Worm (Caenorhabditis elegans) whole organism, L2 larva: Measurements from ENCODE around the gene B0496.1.

Source experiments
- C34F6.9 ChIP-seq: fragments of 150-350 bp; optimal IDR thresholded peaks from 2 replicates; lab custom pipeline; 2014; ENCODE audit warnings: missing biosample characterization, missing genetic modification characterization
- blmp-1 ChIP-seq: sonication (generic microtip); optimal IDR thresholded peaks from 2 replicates; lab custom pipeline; 2017; ENCODE audit warnings: missing genetic modification characterization, mild to moderate bottlenecking, missing compliant biosample characterization, antibody characterized with exemption, moderate library complexity; ENCODE audit not compliant: insufficient read depth
- ceh-82 ChIP-seq: fragments of 150-350 bp; optimal IDR thresholded peaks from 2 replicates; lab custom pipeline; 2014; ENCODE audit warnings: missing biosample characterization, missing genetic modification characterization
- nhr-237 ChIP-seq: fragments of 150-350 bp; optimal IDR thresholded peaks from 2 replicates; lab custom pipeline; 2014; ENCODE audit warnings: missing biosample characterization, missing genetic modification characterization
- skn-1 ChIP-seq: sonication (generic microtip); optimal IDR thresholded peaks from 2 replicates; lab custom pipeline; 2017; ENCODE audit warnings: missing biosample characterization, missing genetic modification characterization
- unc-62 ChIP-seq: fragments of 150-350 bp; optimal IDR thresholded peaks from 2 replicates; lab custom pipeline; 2014; ENCODE audit warnings: missing biosample characterization, missing genetic modification reagents, missing genetic modification characterization
- zag-1 ChIP-seq: fragments of 150-350 bp; optimal IDR thresholded peaks from 2 replicates; lab custom pipeline; 2014; ENCODE audit warnings: missing biosample characterization, missing genetic modification characterization

DNA sequence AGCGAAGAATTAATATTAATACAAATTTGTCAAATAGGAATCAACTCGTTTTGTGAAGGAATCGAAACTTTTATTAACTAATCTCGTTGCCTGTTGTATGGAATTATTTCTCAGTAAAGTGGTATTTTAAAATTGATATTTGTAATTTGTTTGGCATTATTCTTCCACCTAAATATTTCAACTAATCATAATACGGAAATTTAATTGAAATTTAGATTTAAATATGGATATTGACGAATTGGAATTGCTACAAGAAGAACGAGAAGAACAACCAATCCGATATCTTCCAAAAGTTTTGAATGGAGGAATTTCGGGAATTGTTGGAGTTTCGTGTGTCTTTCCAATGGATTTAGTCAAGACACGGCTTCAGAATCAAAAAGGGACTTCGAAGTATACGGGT lies 28.7 kb downstream of the B0496.1 start, which contains the start of gene slc-25A18.2:
- no peak for TF ChIP-seq skn-1 (tag; lab: Kevin White, UChicago)
- TF ChIP-seq zag-1 (tag; lab: Kevin White, UChicago), result no peak
- TF ChIP-seq blmp-1 (tag; lab: Kevin White, UChicago), result no peak
- TF ChIP-seq unc-62, result no peak
- TF ChIP-seq nhr-237 (tag; lab: Kevin White, UChicago), result no peak
- TF ChIP-seq C34F6.9 (tag; lab: Kevin White, UChicago), result no peak
- no peak for TF ChIP-seq ceh-82
